Worm (Caenorhabditis elegans) whole organism, L1 larva: ENCODE data around the gene ZK856.6.

Experiments used
- C04F5.9 ChIP-seq: sonication (generic microtip); optimal IDR thresholded peaks from 2 replicates; lab custom pipeline; 2016; ENCODE audit warnings: missing genetic modification characterization, missing compliant biosample characterization
- C16A3.4 ChIP-seq: fragments of 150-350 bp; optimal IDR thresholded peaks from 2 replicates; lab custom pipeline; 2014; ENCODE audit warnings: missing biosample characterization, missing genetic modification characterization
- C34B4.2 ChIP-seq: sonication (generic microtip); optimal IDR thresholded peaks from 2 replicates; lab custom pipeline; 2017; ENCODE audit warnings: mild to moderate bottlenecking, missing genetic modification characterization, missing compliant biosample characterization
- aha-1 ChIP-seq: fragments of 150-350 bp; optimal IDR thresholded peaks from 2 replicates; lab custom pipeline; 2014; ENCODE audit warnings: missing biosample characterization, missing genetic modification characterization
- aly-2 ChIP-seq: fragments of 150-350 bp; optimal IDR thresholded peaks from 2 replicates; lab custom pipeline; 2014; ENCODE audit warnings: missing biosample characterization, missing genetic modification characterization
- ceh-63 ChIP-seq: fragments of 200-800 bp; sonication (Bioruptor generic); optimal IDR thresholded peaks from 2 replicates; lab custom pipeline; 2018; ENCODE audit warnings: mild to moderate bottlenecking, missing genetic modification characterization, missing compliant biosample characterization
- ceh-8 ChIP-seq: fragments of 200-800 bp; sonication (Bioruptor generic); optimal IDR thresholded peaks from 2 replicates; lab custom pipeline; 2018; ENCODE audit warnings: mild to moderate bottlenecking, missing genetic modification characterization, moderate library complexity, missing compliant biosample characterization
- ceh-82 ChIP-seq, 3 experiments: fragments of 150-350 bp in 1 of 3; sonication (generic microtip) in 2 of 3; optimal IDR thresholded peaks; 2 replicates each; lab custom pipeline; 2014 to 2017; ENCODE audit warnings: missing biosample characterization in 3 of 3, missing genetic modification characterization in 3 of 3
- ceh-90 ChIP-seq: sonication (generic microtip); optimal IDR thresholded peaks from 2 replicates; lab custom pipeline; 2016; ENCODE audit warnings: missing genetic modification characterization, missing compliant biosample characterization
- dsc-1 ChIP-seq: sonication (generic microtip); optimal IDR thresholded peaks from 2 replicates; lab custom pipeline; 2016; ENCODE audit warnings: mild to moderate bottlenecking, missing genetic modification characterization, missing compliant biosample characterization
- efl-3 ChIP-seq: fragments of 200-800 bp; sonication (Bioruptor generic); optimal IDR thresholded peaks from 2 replicates; lab custom pipeline; 2018; ENCODE audit warnings: mild to moderate bottlenecking, missing genetic modification characterization, missing compliant biosample characterization
- elt-2 ChIP-seq: sonication (generic microtip); optimal IDR thresholded peaks from 2 replicates; lab custom pipeline; 2016; ENCODE audit warnings: missing genetic modification characterization, mild to moderate bottlenecking, inconsistent platforms, missing compliant biosample characterization, missing genetic modification reagents
- fos-1 ChIP-seq: fragments of 150-350 bp; optimal IDR thresholded peaks from 2 replicates; lab custom pipeline; 2014; ENCODE audit warnings: missing biosample characterization, missing genetic modification characterization
- grh-1 ChIP-seq: fragments of 200-800 bp; sonication (Bioruptor generic); IDR thresholded peaks from 2 replicates; pipeline ENCODE4 v1.3.6; 2022; ENCODE audit warnings: missing genetic modification reagents, missing genetic modification characterization, missing compliant biosample characterization
- hlh-4 ChIP-seq: sonication (generic microtip); optimal IDR thresholded peaks from 2 replicates; lab custom pipeline; 2016; ENCODE audit warnings: mild to moderate bottlenecking, missing genetic modification characterization, missing compliant biosample characterization
- hpl-2 ChIP-seq: fragments of 150-350 bp; optimal IDR thresholded peaks from 2 replicates; lab custom pipeline; 2014; ENCODE audit warnings: missing biosample characterization, missing genetic modification reagents, missing genetic modification characterization
- irx-1 ChIP-seq: sonication (generic microtip); optimal IDR thresholded peaks from 2 replicates; lab custom pipeline; 2016; ENCODE audit warnings: missing genetic modification characterization, missing compliant biosample characterization
- lin-14 ChIP-seq: fragments of 200-800 bp; sonication (Bioruptor generic); optimal IDR thresholded peaks from 2 replicates; lab custom pipeline; 2018; ENCODE audit warnings: mild to moderate bottlenecking, missing genetic modification characterization, moderate library complexity, missing compliant biosample characterization
- lin-35 ChIP-seq, 2 experiments: fragments of 150-350 bp; optimal IDR thresholded peaks; 2 replicates each; lab custom pipeline; 2014; ENCODE audit warnings: missing biosample characterization in 2 of 2, missing genetic modification characterization in 2 of 2, missing genetic modification reagents in 2 of 2
- lin-39 ChIP-seq: fragments of 150-350 bp; optimal IDR thresholded peaks from 2 replicates; lab custom pipeline; 2014; ENCODE audit warnings: missing biosample characterization, missing genetic modification reagents, missing genetic modification characterization
- mab-9 ChIP-seq: fragments of 200-800 bp; sonication (Bioruptor generic); IDR thresholded peaks from 2 replicates; pipeline ENCODE4 v1.3.6; 2022; ENCODE audit warnings: missing genetic modification reagents, missing genetic modification characterization, missing compliant biosample characterization
- mdl-1 ChIP-seq, 2 experiments: fragments of 150-350 bp; optimal IDR thresholded peaks; 2 replicates each; lab custom pipeline; 2014 to 2017; ENCODE audit warnings: missing biosample characterization in 2 of 2, missing genetic modification characterization in 2 of 2, inconsistent platforms in 1 of 2
- mep-1 ChIP-seq: fragments of 150-350 bp; optimal IDR thresholded peaks from 2 replicates; lab custom pipeline; 2014; ENCODE audit warnings: missing biosample characterization, missing genetic modification characterization
- nhr-11 ChIP-seq: fragments of 150-350 bp; optimal IDR thresholded peaks from 2 replicates; lab custom pipeline; 2014; ENCODE audit warnings: missing biosample characterization, missing genetic modification characterization
- nhr-19 ChIP-seq: fragments of 200-800 bp; sonication (Bioruptor generic); conservative IDR thresholded peaks from 2 replicates; pipeline ENCODE4 v1.3.6; 2022; ENCODE audit warnings: missing genetic modification characterization, missing compliant biosample characterization
- nhr-237 ChIP-seq: fragments of 150-350 bp; optimal IDR thresholded peaks from 2 replicates; lab custom pipeline; 2014; ENCODE audit warnings: missing biosample characterization, missing genetic modification characterization
- nhr-71 ChIP-seq: sonication (generic microtip); optimal IDR thresholded peaks from 2 replicates; lab custom pipeline; 2016; ENCODE audit warnings: mild to moderate bottlenecking, missing genetic modification characterization, moderate library complexity, missing compliant biosample characterization
- nhr-76 ChIP-seq: sonication (generic microtip); optimal IDR thresholded peaks from 2 replicates; lab custom pipeline; 2017; ENCODE audit warnings: missing biosample characterization, missing genetic modification characterization
- nhr-85 ChIP-seq: sonication (generic microtip); peaks from one replicate; lab custom pipeline; 2016; ENCODE audit warnings: missing genetic modification characterization, inconsistent platforms, missing compliant biosample characterization
- nhr-90 ChIP-seq: sonication (generic microtip); optimal IDR thresholded peaks from 2 replicates; lab custom pipeline; 2016; ENCODE audit warnings: mild to moderate bottlenecking, missing genetic modification characterization, missing compliant biosample characterization; ENCODE audit not compliant: poor library complexity
- pax-3 ChIP-seq: fragments of 200-800 bp; sonication (Bioruptor generic); optimal IDR thresholded peaks from 2 replicates; lab custom pipeline; 2018; ENCODE audit warnings: mild to moderate bottlenecking, missing genetic modification characterization, moderate library complexity, missing compliant biosample characterization
- rnt-1 ChIP-seq: sonication (generic microtip); optimal IDR thresholded peaks from 2 replicates; lab custom pipeline; 2016; ENCODE audit warnings: mild to moderate bottlenecking, missing genetic modification characterization, moderate library complexity, missing compliant biosample characterization
- skn-1 ChIP-seq: fragments of 150-350 bp; optimal IDR thresholded peaks from 2 replicates; lab custom pipeline; 2014; ENCODE audit warnings: missing biosample characterization, missing genetic modification characterization
- snu-23 ChIP-seq: sonication (generic microtip); optimal IDR thresholded peaks from 2 replicates; lab custom pipeline; 2016; ENCODE audit warnings: missing genetic modification characterization, missing compliant biosample characterization
- sox-4 ChIP-seq: sonication (generic microtip); optimal IDR thresholded peaks from 2 replicates; lab custom pipeline; 2016; ENCODE audit warnings: missing genetic modification characterization, missing compliant biosample characterization
- sup-37 ChIP-seq: fragments of 200-800 bp; sonication (Bioruptor generic); optimal IDR thresholded peaks from 2 replicates; lab custom pipeline; 2018; ENCODE audit warnings: mild to moderate bottlenecking, missing genetic modification characterization, missing compliant biosample characterization
- tbx-2 ChIP-seq: sonication (generic microtip); optimal IDR thresholded peaks from 2 replicates; lab custom pipeline; 2016; ENCODE audit warnings: missing genetic modification characterization, missing compliant biosample characterization
- tlp-1 ChIP-seq: fragments of 150-350 bp; optimal IDR thresholded peaks from 2 replicates; lab custom pipeline; 2014; ENCODE audit warnings: missing biosample characterization, missing genetic modification characterization
- unc-98 ChIP-seq: fragments of 200-800 bp; sonication (Bioruptor generic); IDR thresholded peaks from 2 replicates; pipeline ENCODE4 v1.3.6; 2022; ENCODE audit warnings: missing genetic modification characterization, missing compliant biosample characterization
- zip-4 ChIP-seq: fragments of 200-800 bp; sonication (Bioruptor generic); optimal IDR thresholded peaks from 2 replicates; lab custom pipeline; 2018; ENCODE audit warnings: mild to moderate bottlenecking, missing genetic modification characterization, moderate library complexity, missing compliant biosample characterization
- ztf-11 ChIP-seq, 2 experiments: sonication (generic microtip); optimal IDR thresholded peaks; 2 replicates each; lab custom pipeline; 2016 to 2017; ENCODE audit warnings: missing genetic modification characterization in 2 of 2, missing biosample characterization in 1 of 2, missing compliant biosample characterization in 1 of 2

The ZK856.6 gene

DNA sequence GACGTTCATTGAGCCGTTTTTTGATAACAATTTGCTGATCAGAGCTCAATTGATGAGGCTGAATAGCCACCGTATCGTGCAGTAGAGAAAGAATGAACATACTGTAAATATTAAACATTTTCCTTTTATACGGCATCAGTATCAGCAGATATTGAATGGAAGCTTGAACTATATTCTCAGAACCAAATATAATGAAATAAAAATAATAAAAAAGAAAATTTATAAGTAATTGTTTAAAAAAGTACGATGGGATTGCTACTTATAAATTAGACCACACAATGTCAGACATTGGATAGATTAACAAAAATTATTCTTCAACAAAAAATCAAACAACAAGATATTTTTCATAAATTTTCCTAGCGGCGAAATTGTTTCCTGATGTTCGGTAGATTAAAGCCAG is 8.0 kb downstream of the ZK856.6 start, which contains the start of gene rpc-25:
TSS of gene rpc-25 (minus strand) at position 101 of the 400 bp plus-strand sequence.
- TF ChIP-seq sup-37 = no peak
- TF ChIP-seq zip-4 = no peak
- no peak for TF ChIP-seq mab-9 (GFP tag; lab: Robert Waterston, UW)
- no peak for TF ChIP-seq C16A3.4 (tag; lab: Kevin White, UChicago)
- TF ChIP-seq hpl-2 (GFP tag; lab: Kevin White, UChicago) = no peak
- TF ChIP-seq pax-3 (tag; lab: Kevin White, UChicago) = no peak
- no peak for TF ChIP-seq grh-1 (GFP tag; lab: Robert Waterston, UW)
- no peak for TF ChIP-seq ceh-63 (GFP tag; lab: Kevin White, UChicago)
- TF ChIP-seq tbx-2 (tag; lab: Kevin White, UChicago) = no peak
- TF ChIP-seq lin-35 (GFP tag; optimal IDR thresholded peaks at IDR 0.05; lab: Kevin White, UChicago) = no peak
- no peak for TF ChIP-seq lin-14 (GFP tag; lab: Kevin White, UChicago)
- TF ChIP-seq nhr-85 (tag; lab: Kevin White, UChicago) = no peak
- TF ChIP-seq fos-1 (tag; lab: Kevin White, UChicago) = no peak
- TF ChIP-seq nhr-19 = no peak
- no peak for TF ChIP-seq mep-1 (tag; lab: Kevin White, UChicago)

- no peak for TF ChIP-seq nhr-11 (tag; lab: Kevin White, UChicago)
Measured at ce11 chrV:10210244-10210643, 11.8 kb downstream of the ZK856.6 start, which contains the start of gene tftc-3. Gene tftc-3, minus strand, starts transcription at chrV:10210344.

- TF ChIP-seq tbx-2 (tag; lab: Kevin White, UChicago) (no peak), tlp-1 (no peak), mdl-1 (tag; optimal IDR thresholded peaks at IDR 0.05; lab: Kevin White, UChicago) (no peak), lin-39 (tag; lab: Kevin White, UChicago) (no peak), mep-1 (tag; lab: Kevin White, UChicago) (no peak), hlh-4 (no peak), rnt-1 (no peak), dsc-1 (no peak), ceh-8 (GFP tag; lab: Kevin White, UChicago) (no peak), sox-4 (tag; lab: Kevin White, UChicago) (no peak), ceh-90 (tag; lab: Kevin White, UChicago) (no peak), lin-14 (GFP tag; lab: Kevin White, UChicago) (no peak)
Measured at ce11 chrV:10212027-10212426, 13.5 kb downstream of the ZK856.6 start, which contains the start of gene zhit-3. Gene zhit-3, minus strand, starts transcription at chrV:10212127.

- no peak for TF ChIP-seq ztf-11 (tag; optimal IDR thresholded peaks at IDR 0.05; lab: Kevin White, UChicago)
- no peak for TF ChIP-seq C34B4.2
- no peak for TF ChIP-seq C04F5.9
- no peak for TF ChIP-seq nhr-71
- no peak for TF ChIP-seq snu-23
- no peak for TF ChIP-seq nhr-237 (tag; lab: Kevin White, UChicago)
- TF ChIP-seq mep-1 (tag; lab: Kevin White, UChicago) = no peak
- no peak for TF ChIP-seq dsc-1
Measured at ce11 chrV:10212627-10213026, 14.1 kb downstream of the ZK856.6 start, which contains the start of gene hpo-40. Gene hpo-40, plus strand, starts transcription at chrV:10212927.

DNA sequence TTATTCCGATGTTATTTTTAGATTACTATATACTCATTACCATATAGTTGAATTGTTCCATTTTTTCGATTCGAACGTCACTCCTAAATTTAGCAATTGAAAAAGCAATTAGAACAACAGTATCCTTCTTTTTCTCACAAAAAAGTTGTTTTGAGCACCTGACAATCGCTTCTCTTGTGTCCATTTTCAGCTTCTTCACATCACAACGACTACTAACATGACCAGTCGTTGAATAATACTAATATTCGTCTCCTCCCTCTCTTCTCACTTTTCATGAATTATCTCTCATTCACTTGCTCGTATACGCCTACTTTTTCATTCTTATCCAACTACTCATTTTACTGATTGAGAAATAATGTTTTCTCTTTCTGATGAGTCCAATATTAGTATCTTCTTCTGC is 18.2 kb downstream of the ZK856.6 start, which contains the start of gene ZK856.14:
TSS of gene ZK856.14 (plus strand) at position 301 of the 400 bp plus-strand sequence.
- TF ChIP-seq sup-37 = no peak
- TF ChIP-seq nhr-71 = no peak
- no peak for TF ChIP-seq unc-98 (GFP tag; lab: Robert Waterston, UW)
- no peak for TF ChIP-seq aha-1 (tag; lab: Kevin White, UChicago)
- TF ChIP-seq nhr-90 (tag; lab: Kevin White, UChicago) = no peak
- TF ChIP-seq efl-3 (GFP tag; lab: Kevin White, UChicago) = no peak
- TF ChIP-seq elt-2 (tag; lab: Kevin White, UChicago) = no peak
- no peak for TF ChIP-seq C04F5.9
- TF ChIP-seq grh-1 (GFP tag; lab: Robert Waterston, UW) = no peak
- TF ChIP-seq skn-1 (tag; lab: Kevin White, UChicago) = no peak
- no peak for TF ChIP-seq irx-1
- no peak for TF ChIP-seq aly-2 (tag; lab: Kevin White, UChicago)
- no peak for TF ChIP-seq ceh-82 (tag; optimal IDR thresholded peaks at IDR 0.05; lab: Kevin White, UChicago)
- no peak for TF ChIP-seq ceh-90 (tag; lab: Kevin White, UChicago)
- no peak for TF ChIP-seq nhr-76 (tag; lab: Kevin White, UChicago)
